Fruit fly (Drosophila melanogaster) whole organism: ENCODE data around the gene Acp76A.

ENCODE experiments used
- CG8478 ChIP-seq: fragments of >200 bp; optimal IDR thresholded peaks from 2 replicates; lab custom pipeline; 2018; ENCODE audit warnings: inconsistent platforms
- Dll ChIP-seq: fragments of >200 bp; optimal IDR thresholded peaks from 2 replicates; lab custom pipeline; 2017
- pan ChIP-seq: fragments of >200 bp; optimal IDR thresholded peaks from 2 replicates; lab custom pipeline; 2017
- psq ChIP-seq: fragments of >200 bp; optimal IDR thresholded peaks from 2 replicates; lab custom pipeline; 2017

DNA sequence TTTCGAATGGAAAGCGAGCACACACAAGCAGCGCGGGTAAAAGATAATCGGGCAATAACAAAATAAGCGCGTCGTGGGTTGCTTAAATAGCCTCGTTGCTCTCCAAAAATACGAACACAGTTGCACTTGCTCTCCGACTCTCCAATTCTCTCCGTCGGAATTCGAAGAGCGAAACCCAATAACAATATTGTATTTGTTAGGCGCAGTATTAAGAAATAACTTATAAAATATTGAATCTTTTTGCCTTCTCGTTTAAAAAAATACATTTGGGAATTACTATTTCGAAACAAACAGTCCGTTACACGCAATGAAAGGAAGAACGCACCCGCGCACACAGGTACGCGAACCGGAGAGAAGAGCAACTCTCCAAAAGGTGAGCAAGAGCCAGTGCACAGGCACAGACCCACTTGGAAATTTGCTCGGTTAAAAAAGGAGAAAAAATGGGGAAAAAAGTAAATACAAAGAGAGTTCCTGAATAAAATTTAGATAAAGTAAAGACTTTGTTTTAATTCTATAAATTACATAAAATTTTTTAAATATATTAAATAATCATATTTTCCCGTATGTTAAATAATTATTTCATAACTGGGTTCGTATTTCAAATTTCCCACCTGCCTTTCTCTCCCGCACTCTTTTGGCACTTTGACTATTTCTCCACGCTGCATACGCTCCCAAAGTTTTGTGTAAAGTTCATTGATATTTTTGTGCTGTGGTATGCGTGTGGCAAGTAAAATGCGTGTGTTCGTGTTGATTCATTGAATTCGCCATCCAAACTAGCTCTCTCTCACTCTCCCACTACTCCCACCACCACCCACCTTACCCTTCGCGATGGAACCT, 34.8 kb upstream of the Acp76A start, which contains the start of gene Mkp3:
- TF ChIP-seq CG8478 (lab: Kevin White, UChicago) (no peak), pan (lab: Kevin White, UChicago) (no peak), Dll (lab: Kevin White, UChicago) (peak; percentile 73), psq (lab: Kevin White, UChicago) (no peak)
